Worm (Caenorhabditis elegans): Measurements from ENCODE around the gene C05C8.7.

Gene C05C8.7

DNA sequence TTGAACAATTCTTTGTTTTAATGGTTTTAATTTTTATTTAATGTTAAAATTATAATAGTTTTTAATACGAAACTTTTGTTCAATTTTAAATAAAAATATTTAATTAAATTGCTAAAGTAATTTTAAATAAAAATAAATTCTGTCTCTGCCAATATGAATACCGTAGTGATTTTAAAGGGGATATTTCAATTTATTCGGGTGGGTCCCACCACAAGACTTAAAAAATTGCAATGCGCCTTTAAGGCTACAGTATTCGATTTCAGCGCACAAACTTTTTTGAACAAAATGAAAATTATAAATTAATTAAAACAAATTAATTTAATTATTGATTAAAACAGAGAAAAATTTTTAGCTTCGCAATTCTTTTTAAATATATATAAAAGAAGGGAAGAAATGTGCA lies 47.8 kb downstream of the C05C8.7 start:
- TF ChIP-seq unc-120 (tag; optimal IDR thresholded peaks at IDR 0.05; ENCODE audit: poor library complexity, severe bottlenecking) = no peak
- no peak for TF ChIP-seq mls-2 (tag; optimal IDR thresholded peaks at IDR 0.05)
- no peak for TF ChIP-seq M03D4.4 (tag; optimal IDR thresholded peaks at IDR 0.05)
- no peak for TF ChIP-seq nhr-76 (tag; optimal IDR thresholded peaks at IDR 0.05)
- no peak for TF ChIP-seq drap-1 (GFP tag; optimal IDR thresholded peaks at IDR 0.05)
- TF ChIP-seq sem-2 (GFP tag; optimal IDR thresholded peaks at IDR 0.05) = no peak
- TF ChIP-seq mep-1 (tag; optimal IDR thresholded peaks at IDR 0.05) = no peak
- TF ChIP-seq zip-8 (tag; optimal IDR thresholded peaks at IDR 0.05) = no peak
- TF ChIP-seq flh-1 (GFP tag; optimal IDR thresholded peaks at IDR 0.05) = no peak
- TF ChIP-seq nhr-237 (tag; optimal IDR thresholded peaks at IDR 0.05) = no peak
- no peak for TF ChIP-seq ceh-43 (GFP tag; optimal IDR thresholded peaks at IDR 0.05)
- no peak for TF ChIP-seq hlh-1 (tag; optimal IDR thresholded peaks at IDR 0.05)
- no peak for TF ChIP-seq pha-4 (tag; optimal IDR thresholded peaks at IDR 0.05)

DNA sequence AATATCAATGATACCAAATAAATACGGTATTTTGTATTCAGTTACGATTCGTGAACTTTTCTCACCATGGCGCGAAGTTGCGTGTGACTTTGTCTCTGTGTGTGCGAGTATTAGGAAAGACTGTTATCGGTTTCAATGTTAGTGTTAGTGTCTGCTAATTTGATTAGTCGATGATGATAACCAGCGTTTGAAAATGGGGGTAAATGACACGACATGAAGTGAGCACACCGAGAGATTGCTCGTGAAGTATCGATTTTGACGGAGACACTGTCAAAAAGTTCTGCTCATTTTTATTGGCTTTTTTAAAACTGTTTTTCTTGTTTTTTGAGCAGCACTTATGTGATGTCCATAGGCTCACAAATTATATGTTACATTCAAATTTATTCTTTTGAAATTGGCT lies 48.4 kb downstream of the C05C8.7 start:
- TF ChIP-seq zip-8 (tag; optimal IDR thresholded peaks at IDR 0.05) (no peak), drap-1 (GFP tag; optimal IDR thresholded peaks at IDR 0.05) (no peak), nhr-2 (tag; optimal IDR thresholded peaks at IDR 0.05) (no peak), lsy-2 (tag; optimal IDR thresholded peaks at IDR 0.05) (no peak), tbx-8 (GFP tag; optimal IDR thresholded peaks at IDR 0.05) (no peak), nhr-76 (tag; optimal IDR thresholded peaks at IDR 0.05) (no peak), ham-2 (GFP tag; optimal IDR thresholded peaks at IDR 0.05) (no peak), unc-39 (tag; optimal IDR thresholded peaks at IDR 0.05) (no peak)

DNA sequence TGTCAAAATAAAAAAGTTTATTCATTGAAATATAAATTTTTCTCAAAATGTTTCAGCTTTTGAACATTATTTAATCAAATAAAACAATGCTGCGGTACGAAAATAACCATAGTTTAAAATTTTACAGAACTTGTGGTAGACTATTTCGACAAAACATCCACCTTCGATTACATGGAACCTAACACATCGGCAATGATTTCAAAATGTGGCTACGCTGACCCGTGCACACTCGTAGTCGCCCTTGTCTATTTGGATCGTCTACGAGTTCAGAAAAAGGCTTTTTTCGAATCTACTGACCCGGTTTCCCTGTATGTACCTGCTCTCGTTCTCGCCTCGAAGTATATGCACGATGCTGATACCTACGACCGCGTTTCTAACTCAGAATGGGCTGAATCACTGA lies 49.8 kb downstream of the C05C8.7 start:
- TF ChIP-seq blmp-1 (tag; optimal IDR thresholded peaks at IDR 0.05) (no peak), lin-32 (GFP tag; optimal IDR thresholded peaks at IDR 0.05) (no peak), ceh-83 (GFP tag; optimal IDR thresholded peaks at IDR 0.05) (no peak), elt-3 (tag; optimal IDR thresholded peaks at IDR 0.05) (no peak), elt-1 (tag; optimal IDR thresholded peaks at IDR 0.05; ENCODE audit: borderline replicate concordance, insufficient read depth) (no peak), lsy-2 (tag; optimal IDR thresholded peaks at IDR 0.05) (no peak), ztf-11 (tag; optimal IDR thresholded peaks at IDR 0.05) (no peak), nhr-28 (tag; optimal IDR thresholded peaks at IDR 0.05) (no peak), ceh-43 (GFP tag; optimal IDR thresholded peaks at IDR 0.05) (no peak), nhr-2 (tag; optimal IDR thresholded peaks at IDR 0.05) (no peak), bed-3 (GFP tag; optimal IDR thresholded peaks at IDR 0.05) (no peak), sptf-1 (tag; optimal IDR thresholded peaks at IDR 0.05) (no peak), nhr-76 (tag; optimal IDR thresholded peaks at IDR 0.05) (no peak)

DNA sequence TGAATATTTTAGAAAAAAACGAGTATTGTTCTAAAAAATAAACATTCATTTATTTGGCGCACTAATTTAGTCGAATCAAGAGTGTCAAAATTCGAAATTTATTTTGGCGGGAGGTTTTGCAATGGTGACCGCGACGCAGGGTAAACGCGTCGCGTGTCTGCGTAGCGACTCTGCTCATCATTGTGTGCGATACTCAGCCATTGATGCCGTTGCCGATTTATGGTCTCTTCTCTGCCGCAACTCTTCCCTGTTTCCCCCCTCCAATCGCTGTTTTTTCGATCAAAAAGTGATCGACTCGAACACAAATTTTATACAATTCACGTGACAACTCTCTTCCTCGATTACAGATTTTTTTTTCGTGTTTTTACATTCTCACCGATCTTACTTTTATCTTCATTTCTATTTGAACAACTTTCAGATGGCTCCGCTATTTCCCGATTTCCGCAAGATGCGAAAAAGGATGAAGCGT lies 50.3 kb downstream of the C05C8.7 start, which contains the start of gene F09G2.2:
Gene F09G2.2 (plus strand): TSS at position 419 of the 469 bp plus-strand sequence.
- TF ChIP-seq nhr-28 (tag; optimal IDR thresholded peaks at IDR 0.05) (no peak), ham-2 (GFP tag; optimal IDR thresholded peaks at IDR 0.05) (no peak), elt-3 (tag; optimal IDR thresholded peaks at IDR 0.05) (no peak), nhr-237 (tag; optimal IDR thresholded peaks at IDR 0.05) (peak; percentile 87), unc-120 (tag; optimal IDR thresholded peaks at IDR 0.05; ENCODE audit: poor library complexity, severe bottlenecking) (peak; percentile 79), ceh-83 (GFP tag; optimal IDR thresholded peaks at IDR 0.05) (peak; percentile 46), M03D4.4 (tag; optimal IDR thresholded peaks at IDR 0.05) (peak; percentile 20), elt-1 (tag; optimal IDR thresholded peaks at IDR 0.05; ENCODE audit: borderline replicate concordance, insufficient read depth) (peak; percentile 38), pha-4 (tag; optimal IDR thresholded peaks at IDR 0.05) (peak; percentile 96), lsy-2 (tag; optimal IDR thresholded peaks at IDR 0.05) (peak; percentile 73), nhr-76 (tag; optimal IDR thresholded peaks at IDR 0.05) (no peak), sptf-1 (tag; optimal IDR thresholded peaks at IDR 0.05) (no peak), cnd-1 (tag; optimal IDR thresholded peaks at IDR 0.05) (peak; percentile 28), ztf-11 (tag; optimal IDR thresholded peaks at IDR 0.05) (peak; percentile 63), ceh-43 (GFP tag; optimal IDR thresholded peaks at IDR 0.05) (no peak), mep-1 (tag; optimal IDR thresholded peaks at IDR 0.05) (peak; percentile 95), lin-32 (GFP tag; optimal IDR thresholded peaks at IDR 0.05) (no peak), mab-5 (tag; optimal IDR thresholded peaks at IDR 0.05) (no peak), ceh-39 (tag; optimal IDR thresholded peaks at IDR 0.05) (peak; percentile 93), drap-1 (GFP tag; optimal IDR thresholded peaks at IDR 0.05) (peak; percentile 24), unc-62 (GFP tag; optimal IDR thresholded peaks at IDR 0.05) (no peak), lin-13 (tag; optimal IDR thresholded peaks at IDR 0.05) (peak; percentile 97), bed-3 (GFP tag; optimal IDR thresholded peaks at IDR 0.05) (no peak), flh-1 (GFP tag; optimal IDR thresholded peaks at IDR 0.05) (no peak), ces-1 (GFP tag; optimal IDR thresholded peaks at IDR 0.05) (peak; percentile 76), blmp-1 (tag; optimal IDR thresholded peaks at IDR 0.05) (no peak), hlh-1 (tag; optimal IDR thresholded peaks at IDR 0.05) (no peak), tbx-8 (GFP tag; optimal IDR thresholded peaks at IDR 0.05) (no peak), nhr-2 (tag; optimal IDR thresholded peaks at IDR 0.05) (peak; percentile 30), snpc-4 (tag; optimal IDR thresholded peaks at IDR 0.05) (no peak), sem-2 (GFP tag; optimal IDR thresholded peaks at IDR 0.05) (no peak), nhr-12 (tag; optimal IDR thresholded peaks at IDR 0.05) (no peak), zip-8 (tag; optimal IDR thresholded peaks at IDR 0.05) (no peak), unc-39 (tag; optimal IDR thresholded peaks at IDR 0.05) (peak; percentile 29), mls-2 (tag; optimal IDR thresholded peaks at IDR 0.05) (peak; percentile 21)

Measured in whole organism, mixed stage, embryonic.